Worm (Caenorhabditis elegans) whole organism, mixed stage, embryonic: ENCODE data around the gene bmk-1.

Experiments used
- blmp-1 ChIP-seq: fragments of 150-350 bp; optimal IDR thresholded peaks from 2 replicates; lab custom pipeline; 2014; ENCODE audit warnings: missing biosample characterization, missing genetic modification characterization
- ceh-43 ChIP-seq: fragments of 200-800 bp; sonication (Bioruptor generic); optimal IDR thresholded peaks from 2 replicates; lab custom pipeline; 2018; ENCODE audit warnings: mild to moderate bottlenecking, missing genetic modification characterization, moderate library complexity, missing compliant biosample characterization
- elt-1 ChIP-seq: sonication (generic microtip); optimal IDR thresholded peaks from 2 replicates; lab custom pipeline; 2017; ENCODE audit warnings: missing genetic modification characterization, mild to moderate bottlenecking, missing compliant biosample characterization, antibody characterized with exemption, moderate library complexity, borderline replicate concordance; ENCODE audit not compliant: insufficient read depth
- lin-13 ChIP-seq: fragments of 150-350 bp; optimal IDR thresholded peaks from 2 replicates; lab custom pipeline; 2014; ENCODE audit warnings: missing biosample characterization, missing genetic modification characterization
- lsy-2 ChIP-seq: fragments of 150-350 bp; optimal IDR thresholded peaks from 2 replicates; lab custom pipeline; 2014; ENCODE audit warnings: missing biosample characterization, missing genetic modification characterization
- mab-5 ChIP-seq: fragments of 150-350 bp; optimal IDR thresholded peaks from 2 replicates; lab custom pipeline; 2014; ENCODE audit warnings: missing biosample characterization, missing genetic modification characterization
- mep-1 ChIP-seq: fragments of 150-350 bp; optimal IDR thresholded peaks from 2 replicates; lab custom pipeline; 2017; ENCODE audit warnings: missing biosample characterization, missing genetic modification reagents, missing genetic modification characterization, inconsistent platforms
- mls-2 ChIP-seq: sonication (generic microtip); optimal IDR thresholded peaks from 2 replicates; lab custom pipeline; 2016; ENCODE audit warnings: mild to moderate bottlenecking, missing genetic modification characterization, moderate library complexity, missing compliant biosample characterization
- nhr-28 ChIP-seq: fragments of 150-350 bp; optimal IDR thresholded peaks from 2 replicates; lab custom pipeline; 2014; ENCODE audit warnings: missing biosample characterization, missing genetic modification characterization
- nhr-76 ChIP-seq: sonication (generic microtip); optimal IDR thresholded peaks from 2 replicates; lab custom pipeline; 2017; ENCODE audit warnings: missing biosample characterization, missing genetic modification characterization
- pha-4 ChIP-seq: fragments of 150-350 bp; optimal IDR thresholded peaks from 2 replicates; lab custom pipeline; 2018; ENCODE audit warnings: missing biosample characterization, missing genetic modification reagents, missing genetic modification characterization
- snpc-4 ChIP-seq: fragments of 150-350 bp; optimal IDR thresholded peaks from 2 replicates; lab custom pipeline; 2014; ENCODE audit warnings: missing biosample characterization, missing genetic modification characterization
- unc-39 ChIP-seq: fragments of 150-350 bp; optimal IDR thresholded peaks from 2 replicates; lab custom pipeline; 2014; ENCODE audit warnings: missing biosample characterization, missing genetic modification characterization
- zip-8 ChIP-seq: fragments of 150-350 bp; optimal IDR thresholded peaks from 2 replicates; lab custom pipeline; 2014; ENCODE audit warnings: missing biosample characterization, missing genetic modification characterization

DNA sequence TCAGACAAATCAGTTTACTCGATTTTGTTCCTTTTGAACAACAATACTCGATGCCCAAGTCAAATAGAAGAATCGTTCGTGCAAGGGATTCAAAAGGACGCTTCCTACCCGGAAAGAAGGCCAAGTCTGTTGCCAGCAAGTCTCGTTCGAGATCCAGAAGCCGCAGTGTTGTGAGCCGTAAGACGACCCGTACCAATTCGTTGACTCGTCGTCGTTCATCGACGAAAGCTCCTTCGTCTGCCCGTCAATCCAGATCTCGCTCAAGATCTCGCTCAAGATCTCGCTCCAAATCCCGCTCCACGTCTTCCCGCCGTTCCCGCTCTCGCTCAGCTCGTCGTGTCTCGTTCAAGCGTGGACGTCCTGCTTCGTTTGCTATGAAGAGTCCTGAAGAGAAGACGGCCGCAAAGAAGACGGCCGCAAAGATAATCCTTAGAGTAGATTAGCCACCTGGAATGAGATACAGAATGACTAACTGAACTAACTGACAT, 3.9 kb upstream of the bmk-1 start, which contains the start of gene F08H9.2:
- no peak for TF ChIP-seq lsy-2 (tag; lab: Kevin White, UChicago)
- TF ChIP-seq blmp-1 (tag; lab: Kevin White, UChicago) = no peak
- TF ChIP-seq nhr-76 (tag; lab: Kevin White, UChicago) = no peak
- TF ChIP-seq ceh-43 (GFP tag; lab: Kevin White, UChicago) = no peak
- TF ChIP-seq nhr-28 (tag; lab: Kevin White, UChicago) = no peak
- TF ChIP-seq elt-1 (tag; lab: Kevin White, UChicago) = no peak
- no peak for TF ChIP-seq mep-1
- TF ChIP-seq lin-13 (tag; lab: Kevin White, UChicago) = no peak
- TF ChIP-seq pha-4 (tag; lab: Kevin White, UChicago) = no peak
- TF ChIP-seq mab-5 (tag; lab: Kevin White, UChicago) = no peak
- no peak for TF ChIP-seq snpc-4 (tag; lab: Kevin White, UChicago)
- no peak for TF ChIP-seq unc-39 (tag; lab: Kevin White, UChicago)
- TF ChIP-seq mls-2 (tag; lab: Kevin White, UChicago) = no peak
- TF ChIP-seq zip-8 (tag; lab: Kevin White, UChicago) = no peak
